Fruit fly (Drosophila melanogaster) whole organism, embryonic: ENCODE results near the gene CG13123.

ENCODE experiments used
- CG10959 ChIP-seq: fragments of 200-800 bp; sonication (Bioruptor generic); IDR thresholded peaks from 2 replicates; pipeline ENCODE4 v1.3.6; 2022; ENCODE audit warnings: missing biosample characterization, missing genetic modification characterization
- CG5245 ChIP-seq: fragments of 200-800 bp; sonication (Bioruptor generic); optimal IDR thresholded peaks from 3 replicates; lab custom pipeline; 2016; ENCODE audit warnings: missing biosample characterization, missing genetic modification characterization
- Mad ChIP-seq: fragments of 200-800 bp; sonication (Bioruptor generic); optimal IDR thresholded peaks from 2 replicates; lab custom pipeline; 2016; ENCODE audit warnings: missing biosample characterization, missing genetic modification characterization
- Mes4 ChIP-seq: fragments of 200-800 bp; sonication (Bioruptor generic); optimal IDR thresholded peaks from 2 replicates; lab custom pipeline; 2016; ENCODE audit warnings: missing biosample characterization, missing genetic modification characterization
- NK7.1 ChIP-seq: fragments of 200-800 bp; sonication (Bioruptor generic); optimal IDR thresholded peaks from 3 replicates; lab custom pipeline; 2016; ENCODE audit warnings: missing biosample characterization, missing genetic modification characterization
- Taf1 ChIP-seq: fragments of 200-800 bp; sonication (Bioruptor generic); IDR thresholded peaks from 2 replicates; pipeline ENCODE4 v1.3.6; 2022; ENCODE audit warnings: missing biosample characterization, missing genetic modification characterization
- h ChIP-seq: fragments of >200 bp; optimal IDR thresholded peaks from 2 replicates; lab custom pipeline; 2017
- nom ChIP-seq: fragments of 200-800 bp; sonication (Bioruptor generic); optimal IDR thresholded peaks from 2 replicates; lab custom pipeline; 2017; ENCODE audit warnings: missing biosample characterization, missing genetic modification characterization, mild to moderate bottlenecking, moderate library complexity, missing genetic modification reagents
- p53 ChIP-seq: fragments of 200-800 bp; sonication (Bioruptor generic); optimal IDR thresholded peaks from 2 replicates; lab custom pipeline; 2016; ENCODE audit warnings: missing biosample characterization, missing genetic modification characterization
- pnt ChIP-seq: fragments of 200-800 bp; sonication (Bioruptor generic); optimal IDR thresholded peaks from 3 replicates; lab custom pipeline; 2016; ENCODE audit warnings: missing biosample characterization, missing genetic modification characterization
- psq ChIP-seq: fragments of 200-800 bp; sonication (Bioruptor generic); optimal IDR thresholded peaks from 2 replicates; lab custom pipeline; 2017; ENCODE audit warnings: missing biosample characterization, missing genetic modification characterization
- salm ChIP-seq: fragments of 200-800 bp; sonication (Bioruptor generic); optimal IDR thresholded peaks from 2 replicates; lab custom pipeline; 2018; ENCODE audit warnings: missing biosample characterization, mild to moderate bottlenecking, missing genetic modification characterization
- slp2 ChIP-seq: fragments of 200-800 bp; sonication (Bioruptor generic); optimal IDR thresholded peaks from 2 replicates; lab custom pipeline; 2016; ENCODE audit warnings: missing biosample characterization, missing genetic modification characterization
- unc-4 ChIP-seq: fragments of 200-800 bp; sonication (Bioruptor generic); IDR thresholded peaks from 2 replicates; pipeline ENCODE4 v1.3.6; 2022; ENCODE audit warnings: missing biosample characterization, missing genetic modification characterization; ENCODE audit not compliant: partially characterized antibody

DNA sequence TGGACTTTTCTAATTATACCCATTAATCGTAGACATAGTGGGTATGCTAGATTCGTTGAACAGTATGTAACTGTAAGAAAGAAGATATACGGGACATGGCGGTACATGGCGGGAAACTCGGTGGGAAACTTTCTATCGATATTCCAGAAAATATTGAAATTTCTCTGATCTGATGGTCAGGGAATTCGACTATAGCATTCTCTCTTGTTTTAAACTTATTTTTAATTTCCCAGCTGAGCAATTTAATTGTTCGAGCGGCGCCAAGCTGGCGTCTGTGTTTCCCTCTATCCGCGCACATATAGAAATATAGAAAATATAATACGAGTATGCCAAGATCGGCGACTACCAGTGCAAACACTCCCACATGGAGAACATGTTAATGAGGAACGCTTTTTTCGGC, 13.8 kb downstream of the CG13123 start:
- no peak for TF ChIP-seq h
- TF ChIP-seq psq (GFP tag; lab: Kevin White, UChicago), result no peak
- no peak for TF ChIP-seq p53
- TF ChIP-seq unc-4 (GFP tag; lab: Robert Waterston, UW), result no peak
- no peak for TF ChIP-seq Mad (GFP tag; lab: Kevin White, UChicago)
- no peak for TF ChIP-seq Taf1
- no peak for TF ChIP-seq salm (tag; lab: Kevin White, UChicago)
- TF ChIP-seq slp2 (GFP tag; lab: Kevin White, UChicago), result no peak
- no peak for TF ChIP-seq Mes4 (GFP tag; lab: Kevin White, UChicago)
- no peak for TF ChIP-seq pnt (GFP tag; lab: Kevin White, UChicago)
- no peak for TF ChIP-seq CG10959
- TF ChIP-seq nom (GFP tag; lab: Kevin White, UChicago), result no peak
- TF ChIP-seq CG5245 (GFP tag; lab: Kevin White, UChicago), result no peak
- TF ChIP-seq NK7.1, result no peak
